Worm (Caenorhabditis elegans): ENCODE data around the gene Y69E1A.5.

- TF ChIP-seq ztf-11 (tag; optimal IDR thresholded peaks at IDR 0.05) (no peak), elt-1 (tag; optimal IDR thresholded peaks at IDR 0.05) (no peak), snpc-4 (tag; optimal IDR thresholded peaks at IDR 0.05) (no peak), jun-1 (tag; optimal IDR thresholded peaks at IDR 0.05) (no peak), lin-39 (tag; optimal IDR thresholded peaks at IDR 0.05) (no peak), lin-15B (tag; optimal IDR thresholded peaks at IDR 0.05) (no peak), nhr-77 (tag; optimal IDR thresholded peaks at IDR 0.05) (no peak), ztf-4 (tag; optimal IDR thresholded peaks at IDR 0.05) (no peak), ceh-82 (tag; optimal IDR thresholded peaks at IDR 0.05) (no peak), nhr-11 (tag; optimal IDR thresholded peaks at IDR 0.05) (no peak), nhr-67 (tag; optimal IDR thresholded peaks at IDR 0.05) (no peak)
Measured at ce11 chrIV:11001614-11002013, 44.2 kb upstream of the Y69E1A.5 start, which contains the start of gene F13H10.9.

Measured in whole organism, L3 larva.